Fruit fly (Drosophila melanogaster): ENCODE measurements around the gene Alg10.
A peak's percentile ranks its signal among the peaks of the same experiment; 100 is the strongest.

Alg10 gene

DNA sequence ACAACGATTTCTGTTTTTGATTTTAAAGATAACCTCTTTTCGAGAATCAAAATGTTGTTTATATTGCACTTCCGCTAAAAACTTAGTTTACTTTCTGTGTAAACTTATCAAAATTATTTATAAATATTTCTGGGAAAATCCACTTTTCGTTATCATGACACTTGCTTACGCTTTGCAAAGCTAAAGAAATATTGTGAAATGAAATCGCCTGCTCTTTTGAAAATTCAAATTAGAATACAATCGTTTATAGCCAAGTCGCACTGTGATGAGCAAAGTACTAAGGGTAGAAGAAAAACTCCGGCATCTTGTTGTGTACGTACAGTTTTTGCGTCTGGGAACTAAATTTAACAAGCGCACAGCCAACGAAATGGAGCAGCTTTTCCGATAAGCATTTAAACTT is 40.3 kb upstream of the Alg10 start (continued):
- no peak for TF ChIP-seq sisA (GFP tag; IDR thresholded peaks at IDR 0.05)
- TF ChIP-seq ssp (GFP tag; IDR thresholded peaks at IDR 0.05), result no peak
- no peak for TF ChIP-seq Aef1 (GFP tag; IDR thresholded peaks at IDR 0.05)
- TF ChIP-seq lmd (GFP tag; IDR thresholded peaks at IDR 0.05), result 0 out of 2 replicates have a peak, but pooled peaks have one; percentile 13
- TF ChIP-seq Hmr (GFP tag; optimal IDR thresholded peaks at IDR 0.05), result no peak
- TF ChIP-seq Atf6 (GFP tag; IDR thresholded peaks at IDR 0.05), result no peak
- TF ChIP-seq CG10274 (GFP tag; optimal IDR thresholded peaks at IDR 0.05), result no peak
- TF ChIP-seq Fer3 (tag; optimal IDR thresholded peaks at IDR 0.05), result no peak
- TF ChIP-seq CG2678 (tag; optimal IDR thresholded peaks at IDR 0.05), result peak; percentile 42
- TF ChIP-seq CG3847 (GFP tag; IDR thresholded peaks at IDR 0.05), result no peak
- no peak for TF ChIP-seq fd102C (GFP tag; optimal IDR thresholded peaks at IDR 0.05)
- TF ChIP-seq CG4854 (GFP tag; optimal IDR thresholded peaks at IDR 0.05), result no peak
- TF ChIP-seq CG7963 (GFP tag; IDR thresholded peaks at IDR 0.05; ENCODE audit: partially characterized antibody), result no peak
- TF ChIP-seq crol (GFP tag; IDR thresholded peaks at IDR 0.05), result no peak
- peak; percentile 30 for TF ChIP-seq unpg (GFP tag; optimal IDR thresholded peaks at IDR 0.05)
- no peak for TF ChIP-seq CG31224 (GFP tag; IDR thresholded peaks at IDR 0.05)
- peak; percentile 34; the same call in 1 of the 3 replicates for TF ChIP-seq CG17361 (GFP tag; IDR thresholded peaks at IDR 0.05)
- no peak for TF ChIP-seq br (optimal IDR thresholded peaks at IDR 0.05)
- TF ChIP-seq Jarid2 (GFP tag; optimal IDR thresholded peaks at IDR 0.05), result no peak
- no peak for TF ChIP-seq chm (GFP tag; IDR thresholded peaks at IDR 0.05)
- peak in 1 of 2 experiments; percentile 20 for TF ChIP-seq Eip74EF (GFP tag; optimal IDR thresholded peaks at IDR 0.05)
- TF ChIP-seq BEAF-32 (GFP tag; optimal IDR thresholded peaks at IDR 0.05), result no peak
- no peak for TF ChIP-seq CG4328 (GFP tag; optimal IDR thresholded peaks at IDR 0.05)
- no peak for TF ChIP-seq CG8924 (tag; optimal IDR thresholded peaks at IDR 0.05)
- TF ChIP-seq grau (tag; optimal IDR thresholded peaks at IDR 0.05), result peak; percentile 89
- no peak for TF ChIP-seq H2.0 (GFP tag; IDR thresholded peaks at IDR 0.05)
- TF ChIP-seq CG12659 (GFP tag; optimal IDR thresholded peaks at IDR 0.05), result no peak
- no peak for TF ChIP-seq CG10209 (GFP tag; optimal IDR thresholded peaks at IDR 0.05)
- no peak for TF ChIP-seq bowl (GFP tag; IDR thresholded peaks at IDR 0.05)
- no peak for TF ChIP-seq maf-S (GFP tag; optimal IDR thresholded peaks at IDR 0.05)
- no peak for TF ChIP-seq Abd-B (GFP tag; optimal IDR thresholded peaks at IDR 0.05)
- peak; percentile 19; the same call in 1 of the 3 replicates for TF ChIP-seq row (GFP tag; IDR thresholded peaks at IDR 0.05)
- TF ChIP-seq Doc2 (GFP tag; IDR thresholded peaks at IDR 0.05), result no peak
- TF ChIP-seq CG11504 (tag; optimal IDR thresholded peaks at IDR 0.05), result peak; percentile 46
- no peak for TF ChIP-seq trh (GFP tag; optimal IDR thresholded peaks at IDR 0.05)
- peak; percentile 37 for TF ChIP-seq lilli (GFP tag; optimal IDR thresholded peaks at IDR 0.05)
- no peak for TF ChIP-seq Dfd (GFP tag; optimal IDR thresholded peaks at IDR 0.05)
- no peak for TF ChIP-seq pho (GFP tag; optimal IDR thresholded peaks at IDR 0.05)
- peak; percentile 1 for TF ChIP-seq CG18599 (GFP tag; optimal IDR thresholded peaks at IDR 0.05)
- no peak for TF ChIP-seq tll (GFP tag; optimal IDR thresholded peaks at IDR 0.05)
- TF ChIP-seq PHDP (tag; optimal IDR thresholded peaks at IDR 0.05), result peak; percentile 23
- 0 out of 2 replicates have a peak, but pooled peaks have one; percentile 20 for TF ChIP-seq Rfx (GFP tag; IDR thresholded peaks at IDR 0.05)
- TF ChIP-seq Hand (GFP tag; optimal IDR thresholded peaks at IDR 0.05), result no peak
- TF ChIP-seq CG12391 (tag; optimal IDR thresholded peaks at IDR 0.05), result peak; percentile 17
- no peak for TF ChIP-seq her (GFP tag; optimal IDR thresholded peaks at IDR 0.05)
- no peak for TF ChIP-seq CG14014 (GFP tag; IDR thresholded peaks at IDR 0.05)
- TF ChIP-seq CG6854 (GFP tag; optimal IDR thresholded peaks at IDR 0.05), result no peak
- TF ChIP-seq Blimp-1 (GFP tag; optimal IDR thresholded peaks at IDR 0.05), result peak; percentile 16
- TF ChIP-seq Sox100B (GFP tag; optimal IDR thresholded peaks at IDR 0.05), result peak; percentile 10
- TF ChIP-seq CG9876 (GFP tag; optimal IDR thresholded peaks at IDR 0.05), result no peak
- peak; percentile 44 for TF ChIP-seq Oli (tag; optimal IDR thresholded peaks at IDR 0.05)

All from whole organism, embryonic.